Fruit fly (Drosophila melanogaster) whole organism, embryonic: ENCODE results near the gene Fdx1.

ENCODE experiments used
- Aef1 ChIP-seq: fragments of 200-800 bp; sonication (Bioruptor generic); IDR thresholded peaks from 3 replicates; pipeline ENCODE4 v1.3.6; 2022; ENCODE audit warnings: missing biosample characterization, missing genetic modification characterization
- Atf3 ChIP-seq: fragments of 200-800 bp; sonication (Bioruptor generic); optimal IDR thresholded peaks from 3 replicates; lab custom pipeline; 2016; ENCODE audit warnings: missing biosample characterization, missing genetic modification characterization
- B-H1 ChIP-seq: fragments of 200-800 bp; sonication (Bioruptor generic); IDR thresholded peaks from 3 replicates; pipeline ENCODE4 v1.3.6; 2022; ENCODE audit warnings: missing biosample characterization, missing genetic modification characterization
- CG10267 ChIP-seq: fragments of 200-800 bp; sonication (Bioruptor generic); optimal IDR thresholded peaks from 2 replicates; lab custom pipeline; 2018; ENCODE audit warnings: missing biosample characterization, mild to moderate bottlenecking, missing genetic modification characterization, moderate library complexity
- CG11085 ChIP-seq: fragments of 200-800 bp; sonication (Bioruptor generic); IDR thresholded peaks from 2 replicates; pipeline ENCODE4 v1.3.6; 2022; ENCODE audit warnings: missing biosample characterization, missing genetic modification characterization
- CG12104 ChIP-seq: fragments of 200-800 bp; sonication (Bioruptor generic); optimal IDR thresholded peaks from 3 replicates; lab custom pipeline; 2016; ENCODE audit warnings: missing biosample characterization, missing genetic modification characterization
- CG12769 ChIP-seq: fragments of 200-800 bp; sonication (Bioruptor generic); optimal IDR thresholded peaks from 2 replicates; lab custom pipeline; 2019; ENCODE audit warnings: missing biosample characterization, mild to moderate bottlenecking, missing genetic modification characterization, moderate library complexity
- CG1602 ChIP-seq: fragments of 200-800 bp; sonication (Bioruptor generic); optimal IDR thresholded peaks from 3 replicates; lab custom pipeline; 2016; ENCODE audit warnings: missing biosample characterization, missing genetic modification characterization
- CG16813 ChIP-seq: fragments of 200-800 bp; sonication (Bioruptor generic); IDR thresholded peaks from 3 replicates; pipeline ENCODE4 v1.3.6; 2022; ENCODE audit warnings: missing biosample characterization, missing genetic modification characterization; ENCODE audit not compliant: partially characterized antibody
- CG16815 ChIP-seq: fragments of 200-800 bp; sonication (Bioruptor generic); optimal IDR thresholded peaks from 3 replicates; lab custom pipeline; 2017; ENCODE audit warnings: missing biosample characterization, mild to moderate bottlenecking, missing genetic modification characterization
- CG17361 ChIP-seq: fragments of 200-800 bp; sonication (Bioruptor generic); IDR thresholded peaks from 3 replicates; pipeline ENCODE4 v1.3.6; 2022; ENCODE audit warnings: missing biosample characterization, missing genetic modification characterization
- CG2116 ChIP-seq: fragments of 200-800 bp; sonication (Bioruptor generic); optimal IDR thresholded peaks from 3 replicates; lab custom pipeline; 2018; ENCODE audit warnings: missing biosample characterization, mild to moderate bottlenecking, missing genetic modification characterization
- CG4820 ChIP-seq: fragments of 200-800 bp; sonication (Bioruptor generic); optimal IDR thresholded peaks from 3 replicates; lab custom pipeline; 2016; ENCODE audit warnings: missing biosample characterization, missing genetic modification characterization
- CG6254 ChIP-seq: fragments of 200-800 bp; sonication (Bioruptor generic); optimal IDR thresholded peaks from 3 replicates; lab custom pipeline; 2017; ENCODE audit warnings: mild to moderate bottlenecking, missing biosample characterization, missing genetic modification reagents, missing genetic modification characterization
- CG7745 ChIP-seq: fragments of 200-800 bp; sonication (Bioruptor generic); optimal IDR thresholded peaks from 2 replicates; lab custom pipeline; 2018; ENCODE audit warnings: missing biosample characterization, mild to moderate bottlenecking, missing genetic modification characterization, moderate library complexity
- CG7786 ChIP-seq: fragments of 200-800 bp; sonication (Bioruptor generic); optimal IDR thresholded peaks from 2 replicates; lab custom pipeline; 2016; ENCODE audit warnings: missing biosample characterization, missing genetic modification characterization
- CG8281 ChIP-seq: fragments of 200-800 bp; sonication (Bioruptor generic); optimal IDR thresholded peaks from 2 replicates; lab custom pipeline; 2018; ENCODE audit warnings: missing biosample characterization, mild to moderate bottlenecking, missing genetic modification characterization, moderate library complexity
- CG9797 ChIP-seq: fragments of 200-800 bp; sonication (Bioruptor generic); optimal IDR thresholded peaks from 3 replicates; lab custom pipeline; 2018; ENCODE audit warnings: missing biosample characterization, mild to moderate bottlenecking, missing genetic modification characterization
- CG9932 ChIP-seq: fragments of 200-800 bp; sonication (Bioruptor generic); IDR thresholded peaks from 2 replicates; pipeline ENCODE4 v1.3.6; 2022; ENCODE audit warnings: missing biosample characterization, missing genetic modification characterization
- D ChIP-seq, 2 experiments: fragments of 200-800 bp in 1 of 2; fragments of >200 bp in 1 of 2; sonication (Bioruptor generic) in 1 of 2; optimal IDR thresholded peaks; 2 replicates in 1 of 2; 3 replicates in 1 of 2; lab custom pipeline; 2017; ENCODE audit warnings: mild to moderate bottlenecking in 1 of 2, missing biosample characterization in 1 of 2, missing genetic modification characterization in 1 of 2, missing genetic modification reagents in 1 of 2
- Doc3 ChIP-seq: fragments of 200-800 bp; sonication (Bioruptor generic); IDR thresholded peaks from 3 replicates; pipeline ENCODE4 v1.3.6; 2022; ENCODE audit warnings: missing biosample characterization, missing genetic modification characterization; ENCODE audit not compliant: partially characterized antibody
- E2f2 ChIP-seq: fragments of 200-800 bp; sonication (Bioruptor generic); IDR thresholded peaks from 2 replicates; pipeline ENCODE4 v1.3.6; 2022; ENCODE audit warnings: missing biosample characterization, missing genetic modification characterization
- Hr39 ChIP-seq: fragments of >200 bp; optimal IDR thresholded peaks from 2 replicates; lab custom pipeline; 2017
- Hsf ChIP-seq: fragments of 200-800 bp; sonication (Bioruptor generic); optimal IDR thresholded peaks from 3 replicates; lab custom pipeline; 2016; ENCODE audit warnings: missing biosample characterization, missing genetic modification characterization
- MTF-1 ChIP-seq: fragments of 200-800 bp; sonication (Bioruptor generic); optimal IDR thresholded peaks from 2 replicates; lab custom pipeline; 2018; ENCODE audit warnings: missing biosample characterization, mild to moderate bottlenecking, missing genetic modification characterization, borderline replicate concordance
- Meics ChIP-seq: fragments of 200-800 bp; sonication (Bioruptor generic); optimal IDR thresholded peaks from 2 replicates; lab custom pipeline; 2017; ENCODE audit warnings: missing biosample characterization, mild to moderate bottlenecking, missing genetic modification characterization
- Six4 ChIP-seq: fragments of 200-800 bp; sonication (Bioruptor generic); optimal IDR thresholded peaks from 2 replicates; lab custom pipeline; 2016; ENCODE audit warnings: missing biosample characterization, missing genetic modification characterization
- bab2 ChIP-seq: fragments of 200-800 bp; sonication (Bioruptor generic); optimal IDR thresholded peaks from 2 replicates; lab custom pipeline; 2016; ENCODE audit warnings: missing biosample characterization, missing genetic modification characterization
- chif ChIP-seq, 2 experiments: fragments of 200-800 bp; sonication (Bioruptor generic); optimal IDR thresholded peaks; 3 replicates each; lab custom pipeline; 2016; ENCODE audit warnings: missing biosample characterization in 2 of 2, missing genetic modification characterization in 2 of 2
- cwo ChIP-seq: fragments of 200-800 bp; sonication (Bioruptor generic); optimal IDR thresholded peaks from 3 replicates; lab custom pipeline; 2017; ENCODE audit warnings: missing biosample characterization, missing genetic modification characterization, mild to moderate bottlenecking, moderate library complexity, missing genetic modification reagents
- da ChIP-seq: fragments of 200-800 bp; sonication (Bioruptor generic); optimal IDR thresholded peaks from 2 replicates; lab custom pipeline; 2016; ENCODE audit warnings: missing biosample characterization, missing genetic modification characterization
- emc ChIP-seq: fragments of 200-800 bp; sonication (Bioruptor generic); optimal IDR thresholded peaks from 2 replicates; lab custom pipeline; 2016; ENCODE audit warnings: missing biosample characterization, missing genetic modification characterization
- ems ChIP-seq: fragments of 200-800 bp; sonication (Bioruptor generic); optimal IDR thresholded peaks from 3 replicates; lab custom pipeline; 2016; ENCODE audit warnings: missing biosample characterization, missing genetic modification characterization
- hth ChIP-seq: fragments of >200 bp; optimal IDR thresholded peaks from 2 replicates; lab custom pipeline; 2017; ENCODE audit warnings: inconsistent platforms
- kni ChIP-seq: fragments of 200-800 bp; sonication (Bioruptor generic); optimal IDR thresholded peaks from 3 replicates; lab custom pipeline; 2017; ENCODE audit warnings: mild to moderate bottlenecking, missing biosample characterization, missing genetic modification reagents, missing genetic modification characterization
- knrl ChIP-seq: fragments of 200-800 bp; sonication (Bioruptor generic); IDR thresholded peaks from 3 replicates; pipeline ENCODE4 v1.3.6; 2022; ENCODE audit warnings: missing biosample characterization, missing genetic modification characterization; ENCODE audit not compliant: partially characterized antibody
- mam ChIP-seq: fragments of 200-800 bp; sonication (Bioruptor generic); optimal IDR thresholded peaks from 3 replicates; lab custom pipeline; 2016; ENCODE audit warnings: missing biosample characterization, missing genetic modification characterization
- nerfin-1 ChIP-seq: fragments of 200-800 bp; sonication (Bioruptor generic); optimal IDR thresholded peaks from 3 replicates; lab custom pipeline; 2019; ENCODE audit warnings: missing biosample characterization, mild to moderate bottlenecking, missing genetic modification characterization, moderate library complexity
- oc ChIP-seq: fragments of 200-800 bp; sonication (Bioruptor generic); optimal IDR thresholded peaks from 2 replicates; lab custom pipeline; 2018; ENCODE audit warnings: missing biosample characterization, mild to moderate bottlenecking, missing genetic modification characterization, moderate library complexity
- pros ChIP-seq: fragments of 200-800 bp; sonication (Bioruptor generic); optimal IDR thresholded peaks from 3 replicates; lab custom pipeline; 2019; ENCODE audit warnings: missing biosample characterization, mild to moderate bottlenecking, missing genetic modification characterization, moderate library complexity
- scrt ChIP-seq: fragments of 200-800 bp; sonication (Bioruptor generic); optimal IDR thresholded peaks from 2 replicates; lab custom pipeline; 2018; ENCODE audit warnings: missing biosample characterization, mild to moderate bottlenecking, missing genetic modification characterization, moderate library complexity
- sd ChIP-seq: fragments of 200-800 bp; sonication (Bioruptor generic); optimal IDR thresholded peaks from 3 replicates; lab custom pipeline; 2018; ENCODE audit warnings: missing biosample characterization, mild to moderate bottlenecking, missing genetic modification characterization, moderate library complexity
- tio ChIP-seq: fragments of 200-800 bp; sonication (Bioruptor generic); optimal IDR thresholded peaks from 2 replicates; lab custom pipeline; 2017; ENCODE audit warnings: missing biosample characterization, missing genetic modification characterization, inconsistent platforms
- tna ChIP-seq: fragments of 200-800 bp; sonication (Bioruptor generic); IDR thresholded peaks from 2 replicates; pipeline ENCODE4 v1.3.6; 2022; ENCODE audit warnings: missing biosample characterization, missing genetic modification characterization; ENCODE audit not compliant: partially characterized antibody
- tup ChIP-seq: fragments of 200-800 bp; sonication (Bioruptor generic); optimal IDR thresholded peaks from 2 replicates; lab custom pipeline; 2016; ENCODE audit warnings: missing biosample characterization, mild to moderate bottlenecking, missing genetic modification characterization, moderate library complexity
- twi ChIP-seq: fragments of 200-800 bp; optimal IDR thresholded peaks from 2 replicates; lab custom pipeline; 2019; ENCODE audit warnings: missing biosample characterization, mild to moderate bottlenecking, missing genetic modification characterization, moderate library complexity
- tx ChIP-seq: fragments of 200-800 bp; sonication (Bioruptor generic); optimal IDR thresholded peaks from 2 replicates; lab custom pipeline; 2016; ENCODE audit warnings: missing biosample characterization, missing genetic modification characterization
- vfl ChIP-seq: fragments of 200-800 bp; sonication (Bioruptor generic); optimal IDR thresholded peaks from 2 replicates; lab custom pipeline; 2016; ENCODE audit warnings: missing biosample characterization, missing genetic modification characterization

The Fdx1 gene

dm6 chr3L:9377198-9378035 lies 6.4 kb upstream of the Fdx1 start, which contains the start of gene Hsp26 (continued):
- peak; percentile 60 for TF ChIP-seq CG8281 (tag; lab: Kevin White, UChicago)
- peak; percentile 80 for TF ChIP-seq scrt (GFP tag; lab: Kevin White, UChicago)
- TF ChIP-seq hth (lab: Kevin White, UChicago) = no peak
- peak; percentile 75 for TF ChIP-seq cwo
- TF ChIP-seq CG4820 = peak; percentile 67
- peak; percentile 80 for TF ChIP-seq CG1602 (GFP tag; lab: Kevin White, UChicago)
- TF ChIP-seq Six4 (GFP tag; lab: Kevin White, UChicago) = peak; percentile 69
- TF ChIP-seq kni (GFP tag; lab: Kevin White, UChicago) = no peak
- peak; percentile 70 for TF ChIP-seq vfl (GFP tag; lab: Kevin White, UChicago)
- 0 out of 2 replicates have a peak, but pooled peaks have one; percentile 23 for TF ChIP-seq CG11085
- peak; percentile 86 for TF ChIP-seq oc
- peak; percentile 45 for TF ChIP-seq tup
- peak; percentile 62 for TF ChIP-seq tx (GFP tag; lab: Kevin White, UChicago)
- peak; percentile 80 for TF ChIP-seq Atf3 (GFP tag; lab: Kevin White, UChicago)
- peak; percentile 71 for TF ChIP-seq CG6254 (GFP tag; lab: Kevin White, UChicago)
- TF ChIP-seq sd (tag; lab: Kevin White, UChicago) = peak; percentile 59
- peak; percentile 70 for TF ChIP-seq nerfin-1
- TF ChIP-seq CG9797 (GFP tag; lab: Kevin White, UChicago) = no peak
- TF ChIP-seq D (optimal IDR thresholded peaks at IDR 0.05; lab: Kevin White, UChicago) = no peak
- peak; percentile 51 for TF ChIP-seq D (GFP tag; optimal IDR thresholded peaks at IDR 0.05; lab: Kevin White, UChicago)
- TF ChIP-seq CG12104 = peak; percentile 45
- no peak for TF ChIP-seq Hr39 (lab: Kevin White, UChicago)
- TF ChIP-seq CG16815 (GFP tag; lab: Kevin White, UChicago) = peak; percentile 40
- TF ChIP-seq pros = no peak
- peak; percentile 83 for TF ChIP-seq bab2 (GFP tag; lab: Kevin White, UChicago)
- no peak for TF ChIP-seq CG16813 (GFP tag; lab: Robert Waterston, UW)
- no peak for TF ChIP-seq Doc3 (GFP tag; lab: Robert Waterston, UW)
- TF ChIP-seq CG12769 = peak; percentile 62
- peak; percentile 84 for TF ChIP-seq CG17361 (GFP tag; lab: Robert Waterston, UW)
- no peak for TF ChIP-seq knrl (GFP tag; lab: Robert Waterston, UW)
- TF ChIP-seq mam (GFP tag; lab: Kevin White, UChicago) = peak; percentile 85
- TF ChIP-seq MTF-1 (GFP tag; lab: Kevin White, UChicago) = peak; percentile 52
- TF ChIP-seq E2f2 (GFP tag; lab: Robert Waterston, UW) = peak; percentile 68; the same call in 1 of the 2 replicates
- peak; percentile 87 for TF ChIP-seq Hsf (GFP tag; lab: Kevin White, UChicago)
- no peak for TF ChIP-seq tna (GFP tag; lab: Robert Waterston, UW)
- peak; percentile 77 for TF ChIP-seq Aef1 (GFP tag; lab: Robert Waterston, UW)
- TF ChIP-seq CG7786 (GFP tag; lab: Kevin White, UChicago) = peak; percentile 83
- TF ChIP-seq CG7745 = peak; percentile 28
- TF ChIP-seq CG2116 = peak; percentile 54
- TF ChIP-seq da (GFP tag; lab: Kevin White, UChicago) = no peak
- TF ChIP-seq ems (GFP tag; lab: Kevin White, UChicago) = peak; percentile 82
- TF ChIP-seq Meics (GFP tag; lab: Kevin White, UChicago) = peak; percentile 80
- TF ChIP-seq B-H1 (GFP tag; lab: Robert Waterston, UW) = peak; percentile 69
- TF ChIP-seq chif (GFP tag; optimal IDR thresholded peaks at IDR 0.05; lab: Kevin White, UChicago) = peak; percentile 81 to 82
- peak; percentile 72 for TF ChIP-seq tio (GFP tag; lab: Kevin White, UChicago)
- peak; percentile 55 for TF ChIP-seq emc (GFP tag; lab: Kevin White, UChicago)
- peak; percentile 77 for TF ChIP-seq CG10267 (tag; lab: Kevin White, UChicago)
- peak; percentile 61 for TF ChIP-seq CG9932
- TF ChIP-seq twi (tag; lab: Kevin White, UChicago) = peak; percentile 52
